Fruit fly (Drosophila melanogaster) whole organism: ENCODE data around the gene CG14130.

Source experiments
- CG8478 ChIP-seq: fragments of >200 bp; optimal IDR thresholded peaks from 2 replicates; lab custom pipeline; 2018; ENCODE audit warnings: inconsistent platforms
- Dll ChIP-seq: fragments of >200 bp; optimal IDR thresholded peaks from 2 replicates; lab custom pipeline; 2017
- EcR ChIP-seq, 2 experiments: fragments of >200 bp; optimal IDR thresholded peaks; 2 replicates each; lab custom pipeline; 2017; ENCODE audit warnings: missing biosample characterization in 2 of 2, missing genetic modification characterization in 2 of 2, missing genetic modification reagents in 2 of 2
- pan ChIP-seq: fragments of >200 bp; optimal IDR thresholded peaks from 2 replicates; lab custom pipeline; 2017
- psq ChIP-seq: fragments of >200 bp; optimal IDR thresholded peaks from 2 replicates; lab custom pipeline; 2017
- usp ChIP-seq: fragments of >200 bp; optimal IDR thresholded peaks from 2 replicates; lab custom pipeline; 2017; ENCODE audit warnings: missing biosample characterization, missing genetic modification characterization, mixed read lengths

The CG14130 gene

dm6 chr3L:11822446-11823334 lies 7.4 kb downstream of the CG14130 start, which contains the start of gene RpL10Ab:
Gene RpL10Ab, plus strand, starts transcription at chr3L:11822851.
- no peak for TF ChIP-seq psq (lab: Kevin White, UChicago)
- TF ChIP-seq usp: no peak
- no peak for TF ChIP-seq Dll (lab: Kevin White, UChicago)

DNA sequence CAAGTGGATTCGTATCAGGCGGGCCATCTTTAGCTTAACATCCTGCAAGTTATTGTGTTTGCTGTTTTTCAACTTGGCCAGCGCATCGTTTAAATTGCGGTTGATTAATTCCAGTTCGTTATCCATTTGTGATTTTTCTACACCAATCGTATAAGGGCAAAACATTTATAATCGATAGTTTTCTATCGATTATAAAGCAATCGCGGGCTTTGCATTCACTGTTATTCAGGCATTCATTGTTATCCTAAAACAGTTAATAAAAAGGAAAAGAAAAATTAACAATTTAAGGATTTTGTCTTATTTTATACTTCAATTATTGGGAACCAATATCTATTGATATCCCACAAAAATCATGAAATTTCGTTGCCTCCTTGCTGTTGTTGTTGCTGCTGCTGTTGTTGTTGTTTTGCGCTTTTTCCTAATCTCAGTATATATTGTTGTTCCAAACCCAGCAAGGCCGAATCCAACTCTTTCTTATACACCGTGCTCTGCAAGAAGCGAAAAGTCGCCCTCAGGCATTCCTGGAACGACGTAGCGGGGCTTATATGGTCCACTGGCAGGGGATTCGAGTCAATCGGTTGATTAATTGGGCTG lies 10.4 kb downstream of the CG14130 start, which contains the start of gene CG32095:
CG32095 (minus strand) TSS at position 173 of the 594 bp plus-strand sequence.
- TF ChIP-seq CG8478 (lab: Kevin White, UChicago): no peak
- TF ChIP-seq pan (lab: Kevin White, UChicago): no peak

DNA sequence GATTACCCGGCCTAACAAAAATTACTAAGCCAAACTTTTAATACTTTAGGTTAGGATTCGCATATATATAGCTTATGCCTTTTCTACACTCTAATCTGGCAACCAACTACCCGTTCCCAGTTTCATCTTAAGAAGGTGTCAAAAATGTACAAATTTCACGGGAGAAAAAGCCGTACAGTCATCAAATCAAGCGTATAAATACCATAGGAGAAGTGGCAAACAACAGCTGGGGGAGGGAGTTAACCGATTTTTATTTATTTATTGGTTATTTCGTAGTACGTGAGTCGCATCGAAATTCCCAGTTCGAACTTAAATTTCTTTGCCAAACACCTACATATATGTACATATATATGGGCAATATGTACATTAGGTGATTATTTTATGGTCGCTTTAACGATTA lies 13.5 kb downstream of the CG14130 start, which contains the start of gene CG7264:
CG7264 (plus strand) TSS at position 301 of the 400 bp plus-strand sequence.
- no peak for TF ChIP-seq CG8478 (lab: Kevin White, UChicago)
- no peak for TF ChIP-seq EcR (GFP tag; optimal IDR thresholded peaks at IDR 0.05; lab: Kevin White, UChicago)
- no peak for TF ChIP-seq pan (lab: Kevin White, UChicago)
- TF ChIP-seq psq (lab: Kevin White, UChicago): no peak
- no peak for TF ChIP-seq Dll (lab: Kevin White, UChicago)
- TF ChIP-seq usp: no peak

DNA sequence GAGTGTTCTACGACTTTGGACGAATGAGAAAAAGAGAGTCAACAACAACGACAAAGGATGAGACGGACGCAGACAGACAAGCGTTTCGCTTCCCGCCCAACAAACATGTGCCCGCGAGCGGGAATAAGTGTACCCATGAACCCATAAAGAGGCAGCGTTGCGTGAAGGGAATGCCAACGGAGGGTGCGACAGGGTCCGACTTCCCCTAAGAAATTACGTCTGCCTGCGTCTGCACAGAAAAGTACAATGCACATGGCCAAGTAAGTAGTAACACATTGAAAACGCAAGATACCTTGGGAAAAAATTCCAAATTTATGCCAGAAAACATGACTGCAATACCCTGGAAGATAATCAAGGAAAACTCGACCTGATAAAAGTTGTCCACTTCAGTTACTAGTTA lies 16.0 kb downstream of the CG14130 start:
- no peak for TF ChIP-seq psq (lab: Kevin White, UChicago)
- no peak for TF ChIP-seq EcR (GFP tag; optimal IDR thresholded peaks at IDR 0.05; lab: Kevin White, UChicago)
- TF ChIP-seq usp: no peak
- no peak for TF ChIP-seq Dll (lab: Kevin White, UChicago)
- TF ChIP-seq CG8478 (lab: Kevin White, UChicago): no peak
- TF ChIP-seq pan (lab: Kevin White, UChicago): no peak

dm6 chr3L:11832360-11833295 lies 17.4 kb downstream of the CG14130 start:
- TF ChIP-seq usp: no peak
- no peak for TF ChIP-seq EcR (GFP tag; optimal IDR thresholded peaks at IDR 0.05; lab: Kevin White, UChicago)
- TF ChIP-seq CG8478 (lab: Kevin White, UChicago): no peak
- TF ChIP-seq Dll (lab: Kevin White, UChicago): no peak
- no peak for TF ChIP-seq psq (lab: Kevin White, UChicago)
- no peak for TF ChIP-seq pan (lab: Kevin White, UChicago)

DNA sequence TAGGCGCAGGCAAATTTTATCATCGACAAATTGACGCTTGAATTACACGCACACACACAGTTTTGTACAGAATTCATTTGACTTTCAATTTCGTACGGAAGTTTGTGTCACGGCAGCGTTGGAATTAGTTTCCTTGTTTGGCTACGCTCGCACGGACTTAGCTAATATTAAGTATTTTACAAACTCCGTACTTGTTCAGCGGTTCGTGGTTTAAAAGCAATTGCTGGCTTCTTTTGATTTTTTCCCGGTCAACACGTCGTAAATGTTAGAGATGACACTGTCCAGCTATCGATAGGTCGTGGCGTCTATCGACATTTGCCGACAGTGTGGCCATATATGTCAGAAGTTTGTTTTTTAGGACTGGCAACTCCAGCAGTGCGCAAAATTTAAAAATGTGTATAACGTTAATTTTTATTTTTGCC lies 18.1 kb downstream of the CG14130 start, which contains the start of gene CycA:
CycA (minus strand) TSS at position 283 of the 422 bp plus-strand sequence.
- TF ChIP-seq CG8478 (lab: Kevin White, UChicago) (no peak), pan (lab: Kevin White, UChicago) (no peak), EcR (GFP tag; optimal IDR thresholded peaks at IDR 0.05; lab: Kevin White, UChicago) (no peak), Dll (lab: Kevin White, UChicago) (no peak), psq (lab: Kevin White, UChicago) (no peak), usp (no peak)

DNA sequence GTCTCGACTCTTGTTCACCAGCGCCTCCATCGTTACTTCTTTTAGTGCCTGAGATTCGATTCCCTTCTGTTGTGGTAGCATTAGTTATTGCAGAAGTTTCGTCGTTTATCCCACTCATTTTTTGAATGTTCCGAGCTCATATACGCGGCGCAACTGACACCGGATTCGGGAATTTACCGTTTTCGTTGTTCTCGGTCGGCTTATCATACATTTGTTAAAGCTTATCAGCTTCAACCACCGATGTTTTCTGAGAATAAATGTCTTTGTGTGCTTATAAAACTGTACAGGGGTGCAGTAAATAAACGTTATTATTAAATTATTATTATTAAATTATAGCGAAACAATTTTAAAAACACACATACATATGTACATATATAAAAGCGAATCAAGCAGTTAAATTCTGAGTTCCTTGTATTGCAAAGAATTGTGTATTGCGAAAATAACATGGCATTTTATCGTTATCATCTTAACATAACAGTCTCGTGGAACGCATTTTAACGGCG lies 21.4 kb downstream of the CG14130 start, which contains the start of gene CG43064:
CG43064 (minus strand) TSS at position 147 of the 503 bp plus-strand sequence.
- TF ChIP-seq EcR (GFP tag; optimal IDR thresholded peaks at IDR 0.05; lab: Kevin White, UChicago): no peak
- no peak for TF ChIP-seq usp
- TF ChIP-seq pan (lab: Kevin White, UChicago): no peak
- no peak for TF ChIP-seq Dll (lab: Kevin White, UChicago)
- no peak for TF ChIP-seq CG8478 (lab: Kevin White, UChicago)
- no peak for TF ChIP-seq psq (lab: Kevin White, UChicago)

- TF ChIP-seq Dll (lab: Kevin White, UChicago) (no peak), psq (lab: Kevin White, UChicago) (no peak), CG8478 (lab: Kevin White, UChicago) (no peak), usp (no peak), EcR (GFP tag; optimal IDR thresholded peaks at IDR 0.05; lab: Kevin White, UChicago) (no peak), pan (lab: Kevin White, UChicago) (no peak)
Observed at dm6 chr3L:11847703-11848102, 32.5 kb downstream of the CG14130 start, which contains the start of gene CG12521. Gene CG12521, minus strand, starts transcription at chr3L:11847803.

- no peak for TF ChIP-seq pan (lab: Kevin White, UChicago)
- no peak for TF ChIP-seq Dll (lab: Kevin White, UChicago)
- TF ChIP-seq CG8478 (lab: Kevin White, UChicago): no peak
- TF ChIP-seq usp: no peak
- no peak for TF ChIP-seq psq (lab: Kevin White, UChicago)
- no peak for TF ChIP-seq EcR (GFP tag; optimal IDR thresholded peaks at IDR 0.05; lab: Kevin White, UChicago)
Observed at dm6 chr3L:11852924-11853323, 37.7 kb downstream of the CG14130 start.

DNA sequence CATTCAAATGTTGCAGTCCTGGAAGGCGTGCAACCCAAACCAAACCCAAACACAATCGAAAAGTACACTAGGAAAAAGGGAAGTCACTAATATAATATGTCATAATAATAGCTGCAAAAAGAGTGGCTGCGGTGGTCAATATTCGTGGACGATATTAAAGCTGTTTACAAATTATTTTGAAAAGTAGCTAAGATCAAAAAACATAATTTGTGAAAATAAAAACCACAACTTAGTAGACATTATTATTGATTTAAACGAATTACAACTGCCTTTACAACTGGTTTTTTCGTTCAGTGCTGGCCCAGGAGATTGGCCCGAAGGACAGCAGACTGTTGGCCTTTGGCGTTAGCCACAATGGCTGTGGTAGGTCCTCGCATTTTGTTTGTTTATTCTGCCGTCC lies 43.5 kb downstream of the CG14130 start:
- TF ChIP-seq usp (no peak), psq (lab: Kevin White, UChicago) (no peak), pan (lab: Kevin White, UChicago) (no peak), Dll (lab: Kevin White, UChicago) (no peak), CG8478 (lab: Kevin White, UChicago) (no peak), EcR (GFP tag; optimal IDR thresholded peaks at IDR 0.05; lab: Kevin White, UChicago) (no peak)
